Fruit fly (Drosophila melanogaster) whole organism, embryonic: ENCODE data around the gene CG32196.
A peak's percentile ranks its signal among the peaks of the same experiment; 100 is the strongest.

Experiments used
- Ada2b ChIP-seq: fragments of 200-800 bp; sonication (Bioruptor generic); IDR thresholded peaks from 2 replicates; pipeline ENCODE4 v1.3.6; 2022; ENCODE audit warnings: missing biosample characterization, missing genetic modification characterization
- Awh ChIP-seq: fragments of 200-800 bp; sonication (Bioruptor generic); IDR thresholded peaks from 2 replicates; pipeline ENCODE4, ENCODE4 v1.3.6; 2022; ENCODE audit warnings: missing biosample characterization, missing genetic modification characterization
- Bdp1 ChIP-seq: fragments of 200-800 bp; sonication (Bioruptor generic); optimal IDR thresholded peaks from 3 replicates; lab custom pipeline; 2016; ENCODE audit warnings: missing biosample characterization, missing genetic modification characterization
- CG10267 ChIP-seq: fragments of 200-800 bp; sonication (Bioruptor generic); optimal IDR thresholded peaks from 2 replicates; lab custom pipeline; 2018; ENCODE audit warnings: missing biosample characterization, mild to moderate bottlenecking, missing genetic modification characterization, moderate library complexity
- CG11085 ChIP-seq: fragments of 200-800 bp; sonication (Bioruptor generic); IDR thresholded peaks from 2 replicates; pipeline ENCODE4 v1.3.6; 2022; ENCODE audit warnings: missing biosample characterization, missing genetic modification characterization
- CG11456 ChIP-seq: fragments of 200-800 bp; sonication (Bioruptor generic); IDR thresholded peaks from 3 replicates; pipeline ENCODE4 v1.3.6; 2022; ENCODE audit warnings: missing biosample characterization, missing genetic modification characterization
- CG12299 ChIP-seq: fragments of 200-800 bp; sonication (Bioruptor generic); optimal IDR thresholded peaks from 2 replicates; lab custom pipeline; 2018; ENCODE audit warnings: missing biosample characterization, mild to moderate bottlenecking, missing genetic modification characterization
- CG12659 ChIP-seq: fragments of 200-800 bp; sonication (Bioruptor generic); optimal IDR thresholded peaks from 3 replicates; lab custom pipeline; 2017; ENCODE audit warnings: mild to moderate bottlenecking, missing biosample characterization, missing genetic modification reagents, missing genetic modification characterization
- CG14667 ChIP-seq: fragments of 200-800 bp; sonication (Bioruptor generic); IDR thresholded peaks from 2 replicates; pipeline ENCODE4 v1.3.6; 2022; ENCODE audit warnings: missing biosample characterization, missing genetic modification characterization
- CG14710 ChIP-seq: fragments of 200-800 bp; sonication (Bioruptor generic); optimal IDR thresholded peaks from 3 replicates; lab custom pipeline; 2019; ENCODE audit warnings: missing biosample characterization, mild to moderate bottlenecking, missing genetic modification characterization, moderate library complexity
- CG14860 ChIP-seq: fragments of 200-800 bp; sonication (Bioruptor generic); IDR thresholded peaks from 3 replicates; pipeline ENCODE4 v1.3.6; 2022; ENCODE audit warnings: missing biosample characterization, missing genetic modification characterization; ENCODE audit not compliant: partially characterized antibody
- CG16815 ChIP-seq: fragments of 200-800 bp; sonication (Bioruptor generic); optimal IDR thresholded peaks from 3 replicates; lab custom pipeline; 2017; ENCODE audit warnings: missing biosample characterization, mild to moderate bottlenecking, missing genetic modification characterization
- CG17568 ChIP-seq: fragments of 200-800 bp; sonication (Bioruptor generic); optimal IDR thresholded peaks from 2 replicates; lab custom pipeline; 2018; ENCODE audit warnings: missing biosample characterization, mild to moderate bottlenecking, missing genetic modification characterization, moderate library complexity
- CG17912 ChIP-seq: fragments of 200-800 bp; sonication (Bioruptor generic); optimal IDR thresholded peaks from 2 replicates; lab custom pipeline; 2018; ENCODE audit warnings: missing biosample characterization, mild to moderate bottlenecking, missing genetic modification characterization
- CG32772 ChIP-seq: fragments of 200-800 bp; sonication (Bioruptor generic); IDR thresholded peaks from 2 replicates; pipeline ENCODE4 v1.3.6; 2022; ENCODE audit warnings: missing biosample characterization, missing genetic modification characterization
- CG3847 ChIP-seq: fragments of 200-800 bp; sonication (Bioruptor generic); IDR thresholded peaks from 2 replicates; pipeline ENCODE4 v1.3.6; 2022; ENCODE audit warnings: missing biosample characterization, missing genetic modification characterization
- CG6175 ChIP-seq: fragments of 200-800 bp; sonication (Bioruptor generic); IDR thresholded peaks from 3 replicates; pipeline ENCODE4 v1.3.6; 2022; ENCODE audit warnings: missing biosample characterization, missing genetic modification characterization
- CG6689 ChIP-seq: fragments of 200-800 bp; sonication (Bioruptor generic); IDR thresholded peaks from 2 replicates; pipeline ENCODE4 v1.3.6; 2022; ENCODE audit warnings: missing biosample characterization, missing genetic modification characterization
- CG7745 ChIP-seq: fragments of 200-800 bp; sonication (Bioruptor generic); optimal IDR thresholded peaks from 2 replicates; lab custom pipeline; 2018; ENCODE audit warnings: missing biosample characterization, mild to moderate bottlenecking, missing genetic modification characterization, moderate library complexity
- CG7987 ChIP-seq: fragments of 200-800 bp; sonication (Bioruptor generic); optimal IDR thresholded peaks from 2 replicates; lab custom pipeline; 2018; ENCODE audit warnings: missing biosample characterization, mild to moderate bottlenecking, missing genetic modification characterization, moderate library complexity
- CG9817 ChIP-seq: fragments of 200-800 bp; sonication (Bioruptor generic); optimal IDR thresholded peaks from 2 replicates; lab custom pipeline; 2018; ENCODE audit warnings: missing biosample characterization, mild to moderate bottlenecking, missing genetic modification characterization, moderate library complexity
- D ChIP-seq, 2 experiments: fragments of 200-800 bp in 1 of 2; fragments of >200 bp in 1 of 2; sonication (Bioruptor generic) in 1 of 2; optimal IDR thresholded peaks; 2 replicates in 1 of 2; 3 replicates in 1 of 2; lab custom pipeline; 2017; ENCODE audit warnings: mild to moderate bottlenecking in 1 of 2, missing biosample characterization in 1 of 2, missing genetic modification characterization in 1 of 2, missing genetic modification reagents in 1 of 2
- Doc3 ChIP-seq: fragments of 200-800 bp; sonication (Bioruptor generic); IDR thresholded peaks from 3 replicates; pipeline ENCODE4 v1.3.6; 2022; ENCODE audit warnings: missing biosample characterization, missing genetic modification characterization; ENCODE audit not compliant: partially characterized antibody
- Dref ChIP-seq: fragments of 200-800 bp; sonication (Bioruptor generic); IDR thresholded peaks from 2 replicates; pipeline ENCODE4 v1.3.6; 2022; ENCODE audit warnings: missing biosample characterization, missing genetic modification characterization
- Fer1 ChIP-seq: fragments of 200-800 bp; sonication (Bioruptor generic); optimal IDR thresholded peaks from 2 replicates; lab custom pipeline; 2017; ENCODE audit warnings: missing biosample characterization, mild to moderate bottlenecking, missing genetic modification characterization
- Fer2 ChIP-seq: fragments of 200-800 bp; sonication (Bioruptor generic); optimal IDR thresholded peaks from 2 replicates; lab custom pipeline; 2018; ENCODE audit warnings: missing biosample characterization, mild to moderate bottlenecking, missing genetic modification characterization, moderate library complexity
- GATAe ChIP-seq: fragments of 200-800 bp; sonication (Bioruptor generic); conservative IDR thresholded peaks from 2 replicates; pipeline ENCODE4 v1.3.6; 2022; ENCODE audit warnings: missing biosample characterization, missing genetic modification characterization
- Hmx ChIP-seq: fragments of 200-800 bp; sonication (Bioruptor generic); optimal IDR thresholded peaks from 2 replicates; lab custom pipeline; 2016; ENCODE audit warnings: missing biosample characterization, missing genetic modification characterization
- Hr3 ChIP-seq: fragments of 200-800 bp; sonication (Bioruptor generic); optimal IDR thresholded peaks from 3 replicates; lab custom pipeline; 2016; ENCODE audit warnings: missing biosample characterization, missing genetic modification characterization
- Hr39 ChIP-seq: fragments of >200 bp; optimal IDR thresholded peaks from 2 replicates; lab custom pipeline; 2017
- Jarid2 ChIP-seq: fragments of 200-800 bp; sonication (Bioruptor generic); optimal IDR thresholded peaks from 3 replicates; lab custom pipeline; 2017; ENCODE audit warnings: mild to moderate bottlenecking, missing biosample characterization, missing genetic modification reagents, missing genetic modification characterization
- Nf-YA ChIP-seq: fragments of 200-800 bp; sonication (Bioruptor generic); IDR thresholded peaks from 2 replicates; pipeline ENCODE4 v1.3.6; 2022; ENCODE audit warnings: missing biosample characterization, missing genetic modification characterization
- Trl ChIP-seq, 3 experiments: fragments of >200 bp in 2 of 3; fragments of 200-800 bp in 1 of 3; sonication (Bioruptor generic) in 1 of 3; optimal IDR thresholded peaks; 2 replicates in 1 of 3; 3 replicates in 2 of 3; lab custom pipeline; 2016 to 2017; ENCODE audit warnings: missing biosample characterization in 1 of 3, missing genetic modification characterization in 1 of 3
- Xbp1 ChIP-seq: fragments of 200-800 bp; sonication (Bioruptor generic); optimal IDR thresholded peaks from 3 replicates; lab custom pipeline; 2016; ENCODE audit warnings: missing biosample characterization, mild to moderate bottlenecking, missing genetic modification characterization
- az2 ChIP-seq: fragments of 200-800 bp; sonication (Bioruptor generic); optimal IDR thresholded peaks from 3 replicates; lab custom pipeline; 2016; ENCODE audit warnings: missing biosample characterization, missing genetic modification characterization
- bsh ChIP-seq, 2 experiments: fragments of 200-800 bp; sonication (Bioruptor generic); optimal IDR thresholded peaks; 2 replicates each; lab custom pipeline; 2017 to 2018; ENCODE audit warnings: mild to moderate bottlenecking in 2 of 2, missing biosample characterization in 2 of 2, missing genetic modification characterization in 2 of 2, moderate library complexity in 1 of 2
- en ChIP-seq: fragments of 200-800 bp; sonication (Bioruptor generic); optimal IDR thresholded peaks from 2 replicates; lab custom pipeline; 2016; ENCODE audit warnings: missing biosample characterization, missing genetic modification characterization
- gcm2 ChIP-seq: fragments of 200-800 bp; sonication (Bioruptor generic); optimal IDR thresholded peaks from 2 replicates; lab custom pipeline; 2016; ENCODE audit warnings: missing biosample characterization, missing genetic modification characterization
- gro ChIP-seq: fragments of 200-800 bp; sonication (Bioruptor generic); optimal IDR thresholded peaks from 2 replicates; lab custom pipeline; 2016; ENCODE audit warnings: missing biosample characterization, missing genetic modification characterization
- ind ChIP-seq: fragments of 200-800 bp; sonication (Bioruptor generic); optimal IDR thresholded peaks from 3 replicates; lab custom pipeline; 2016; ENCODE audit warnings: missing biosample characterization, missing genetic modification characterization
- inv ChIP-seq: fragments of 200-800 bp; sonication (Bioruptor generic); IDR thresholded peaks from 2 replicates; pipeline ENCODE4 v1.3.6; 2022; ENCODE audit warnings: missing biosample characterization, missing genetic modification characterization; ENCODE audit not compliant: partially characterized antibody
- kni ChIP-seq: fragments of 200-800 bp; sonication (Bioruptor generic); optimal IDR thresholded peaks from 3 replicates; lab custom pipeline; 2017; ENCODE audit warnings: mild to moderate bottlenecking, missing biosample characterization, missing genetic modification reagents, missing genetic modification characterization
- otp ChIP-seq: fragments of 200-800 bp; sonication (Bioruptor generic); IDR thresholded peaks from 3 replicates; pipeline ENCODE4, ENCODE4 v1.3.6; 2022; ENCODE audit warnings: missing biosample characterization, missing genetic modification characterization
- ranshi ChIP-seq: fragments of 200-800 bp; sonication (Bioruptor generic); IDR thresholded peaks from 2 replicates; pipeline ENCODE4 v1.3.6; 2022; ENCODE audit warnings: missing biosample characterization, missing genetic modification characterization
- row ChIP-seq: fragments of 200-800 bp; sonication (Bioruptor generic); IDR thresholded peaks from 3 replicates; pipeline ENCODE4 v1.3.6; 2022; ENCODE audit warnings: missing biosample characterization, missing genetic modification characterization
- run ChIP-seq: fragments of 200-800 bp; sonication (Bioruptor generic); optimal IDR thresholded peaks from 3 replicates; lab custom pipeline; 2018; ENCODE audit warnings: missing biosample characterization, mild to moderate bottlenecking, missing genetic modification characterization
- sc ChIP-seq, 3 experiments: fragments of >200 bp in 2 of 3; fragments of 200-800 bp in 1 of 3; sonication (Bioruptor generic) in 1 of 3; optimal IDR thresholded peaks; 2 replicates in 2 of 3; 3 replicates in 1 of 3; lab custom pipeline; 2017; ENCODE audit warnings: mild to moderate bottlenecking in 1 of 3, missing biosample characterization in 1 of 3, missing genetic modification characterization in 1 of 3, missing genetic modification reagents in 1 of 3
- scrt ChIP-seq: fragments of 200-800 bp; sonication (Bioruptor generic); optimal IDR thresholded peaks from 2 replicates; lab custom pipeline; 2018; ENCODE audit warnings: missing biosample characterization, mild to moderate bottlenecking, missing genetic modification characterization, moderate library complexity
- tna ChIP-seq: fragments of 200-800 bp; sonication (Bioruptor generic); IDR thresholded peaks from 2 replicates; pipeline ENCODE4 v1.3.6; 2022; ENCODE audit warnings: missing biosample characterization, missing genetic modification characterization; ENCODE audit not compliant: partially characterized antibody
- zen ChIP-seq: fragments of 200-800 bp; sonication (Bioruptor generic); optimal IDR thresholded peaks from 3 replicates; lab custom pipeline; 2018; ENCODE audit warnings: missing biosample characterization, mild to moderate bottlenecking, missing genetic modification characterization, moderate library complexity

The CG32196 gene

dm6 chr3L:18430600-18430999, 30.2 kb downstream of the CG32196 start (continued):
- TF ChIP-seq Trl (optimal IDR thresholded peaks at IDR 0.05; lab: Kevin White, UChicago), result no peak
- no peak for TF ChIP-seq Trl (GFP tag; optimal IDR thresholded peaks at IDR 0.05; lab: Kevin White, UChicago)
- no peak for TF ChIP-seq Hmx (GFP tag; lab: Kevin White, UChicago)
- TF ChIP-seq bsh (GFP tag; optimal IDR thresholded peaks at IDR 0.05; lab: Kevin White, UChicago), result peak in 1 of 2 experiments; percentile 30
- TF ChIP-seq CG17912, result no peak
- TF ChIP-seq Fer2, result no peak
- no peak for TF ChIP-seq gro (GFP tag; lab: Kevin White, UChicago)
- TF ChIP-seq Hr3, result no peak
- peak; percentile 12 for TF ChIP-seq CG14710
- no peak for TF ChIP-seq scrt (GFP tag; lab: Kevin White, UChicago)
- no peak for TF ChIP-seq Dref (GFP tag; lab: Robert Waterston, UW)
- TF ChIP-seq CG6689, result peak; percentile 21; the same call in 1 of the 2 replicates
- TF ChIP-seq inv (GFP tag; lab: Robert Waterston, UW), result no peak
- no peak for TF ChIP-seq Jarid2 (GFP tag; lab: Kevin White, UChicago)
- TF ChIP-seq sc (optimal IDR thresholded peaks at IDR 0.05; lab: Kevin White, UChicago), result no peak
- TF ChIP-seq sc (GFP tag; optimal IDR thresholded peaks at IDR 0.05; lab: Kevin White, UChicago), result no peak
- TF ChIP-seq run (tag; lab: Kevin White, UChicago), result no peak
- no peak for TF ChIP-seq CG3847 (GFP tag; lab: Robert Waterston, UW)
- no peak for TF ChIP-seq CG12299 (tag; lab: Kevin White, UChicago)
- no peak for TF ChIP-seq CG7745 (tag; lab: Kevin White, UChicago)
- TF ChIP-seq CG7987 (GFP tag; lab: Kevin White, UChicago), result no peak
- TF ChIP-seq CG6175 (GFP tag; lab: Robert Waterston, UW), result no peak
- TF ChIP-seq gcm2 (GFP tag; lab: Kevin White, UChicago), result no peak
- TF ChIP-seq CG16815 (GFP tag; lab: Kevin White, UChicago), result peak; percentile 6
- TF ChIP-seq row (GFP tag; lab: Robert Waterston, UW), result 0 out of 3 replicates have a peak, but pooled peaks have one; percentile 16
- TF ChIP-seq CG14667 (GFP tag; lab: Robert Waterston, UW), result no peak
- TF ChIP-seq otp, result no peak
- TF ChIP-seq Doc3 (GFP tag; lab: Robert Waterston, UW), result no peak
- TF ChIP-seq kni, result no peak
- TF ChIP-seq Awh (GFP tag; lab: Robert Waterston, UW), result no peak
- no peak for TF ChIP-seq en
- TF ChIP-seq Xbp1, result peak; percentile 15
- TF ChIP-seq CG17568 (GFP tag; lab: Kevin White, UChicago), result no peak
- no peak for TF ChIP-seq tna (GFP tag; lab: Robert Waterston, UW)
- TF ChIP-seq Bdp1, result no peak
- no peak for TF ChIP-seq CG11085 (GFP tag; lab: Robert Waterston, UW)
- no peak for TF ChIP-seq Nf-YA (GFP tag; lab: Robert Waterston, UW)
- no peak for TF ChIP-seq CG32772
- no peak for TF ChIP-seq GATAe
- TF ChIP-seq Fer1, result no peak
- TF ChIP-seq ind (GFP tag; lab: Kevin White, UChicago), result no peak
- peak; percentile 5 for TF ChIP-seq CG10267 (tag; lab: Kevin White, UChicago)
- no peak for TF ChIP-seq Hr39 (lab: Kevin White, UChicago)
- TF ChIP-seq CG12659 (GFP tag; lab: Kevin White, UChicago), result no peak
- peak; percentile 34 for TF ChIP-seq zen
- TF ChIP-seq D (optimal IDR thresholded peaks at IDR 0.05; lab: Kevin White, UChicago), result no peak
- no peak for TF ChIP-seq D (GFP tag; optimal IDR thresholded peaks at IDR 0.05; lab: Kevin White, UChicago)
- no peak for TF ChIP-seq Ada2b (GFP tag; lab: Robert Waterston, UW)
- TF ChIP-seq ranshi, result no peak
- no peak for TF ChIP-seq CG9817 (tag; lab: Kevin White, UChicago)
- TF ChIP-seq CG14860 (GFP tag; lab: Robert Waterston, UW), result no peak
- TF ChIP-seq CG11456 (GFP tag; lab: Robert Waterston, UW), result no peak
- TF ChIP-seq az2 (GFP tag; lab: Kevin White, UChicago), result peak; percentile 11
